Worm (Caenorhabditis elegans): ENCODE results near the gene F32D8.3.

F32D8.3 gene

ce11 chrV:10937294-10937693, 50.7 kb downstream of the F32D8.3 start:
- TF ChIP-seq F13C5.2 (tag; optimal IDR thresholded peaks at IDR 0.05) (no peak), ets-7 (tag; optimal IDR thresholded peaks at IDR 0.05) (no peak), flt-1 (GFP tag; IDR thresholded peaks at IDR 0.05) (no peak), ceh-36 (tag; optimal IDR thresholded peaks at IDR 0.05) (no peak), tra-4 (tag; optimal IDR thresholded peaks at IDR 0.05) (no peak), scrt-1 (GFP tag; IDR thresholded peaks at IDR 0.05) (no peak), tbx-37 (GFP tag; conservative IDR thresholded peaks at IDR 0.05) (no peak), hmbx-1 (tag; optimal IDR thresholded peaks at IDR 0.05) (no peak), B0310.2 (tag; optimal IDR thresholded peaks at IDR 0.05) (no peak), ceh-13 (GFP tag; optimal IDR thresholded peaks at IDR 0.05) (no peak), ama-1 (optimal IDR thresholded peaks at IDR 0.05) (no peak), aly-1 (tag; optimal IDR thresholded peaks at IDR 0.05) (no peak), sea-1 (GFP tag; conservative IDR thresholded peaks at IDR 0.05) (no peak), pes-1 (GFP tag; IDR thresholded peaks at IDR 0.05) (no peak), hmg-4 (GFP tag; optimal IDR thresholded peaks at IDR 0.05) (no peak), hnd-1 (tag; optimal IDR thresholded peaks at IDR 0.05) (no peak), tbx-11 (GFP tag; IDR thresholded peaks at IDR 0.05) (no peak)
